Fruit fly (Drosophila melanogaster) whole organism, embryonic: ENCODE measurements around the gene Lmpt.

Experiments
- Adf1 ChIP-seq: fragments of 200-800 bp; sonication (Bioruptor generic); IDR thresholded peaks from 2 replicates; pipeline ENCODE4 v1.3.6; 2022; ENCODE audit warnings: missing biosample characterization, missing genetic modification characterization
- Blimp-1 ChIP-seq: fragments of 200-800 bp; sonication (Bioruptor generic); optimal IDR thresholded peaks from 3 replicates; lab custom pipeline; 2018; ENCODE audit warnings: missing biosample characterization, missing genetic modification characterization, mild to moderate bottlenecking, moderate library complexity, missing genetic modification reagents
- BtbVII ChIP-seq: fragments of 200-800 bp; sonication (Bioruptor generic); optimal IDR thresholded peaks from 3 replicates; lab custom pipeline; 2017; ENCODE audit warnings: missing biosample characterization, mild to moderate bottlenecking, missing genetic modification characterization
- CG11398 ChIP-seq: fragments of 200-800 bp; sonication (Bioruptor generic); optimal IDR thresholded peaks from 2 replicates; lab custom pipeline; 2016; ENCODE audit warnings: missing biosample characterization, missing genetic modification characterization
- CG11504 ChIP-seq: fragments of 200-800 bp; sonication (Bioruptor generic); optimal IDR thresholded peaks from 3 replicates; lab custom pipeline; 2019; ENCODE audit warnings: missing biosample characterization, mild to moderate bottlenecking, missing genetic modification characterization, moderate library complexity
- CG12769 ChIP-seq: fragments of 200-800 bp; sonication (Bioruptor generic); optimal IDR thresholded peaks from 2 replicates; lab custom pipeline; 2019; ENCODE audit warnings: missing biosample characterization, mild to moderate bottlenecking, missing genetic modification characterization, moderate library complexity
- CG15601 ChIP-seq: fragments of 200-800 bp; sonication (Bioruptor generic); optimal IDR thresholded peaks from 3 replicates; lab custom pipeline; 2019; ENCODE audit warnings: missing biosample characterization, mild to moderate bottlenecking, missing genetic modification characterization, moderate library complexity
- CG15696 ChIP-seq: fragments of 200-800 bp; sonication (Bioruptor generic); optimal IDR thresholded peaks from 2 replicates; lab custom pipeline; 2019; ENCODE audit warnings: missing biosample characterization, mild to moderate bottlenecking, missing genetic modification characterization, moderate library complexity
- CG17912 ChIP-seq: fragments of 200-800 bp; sonication (Bioruptor generic); optimal IDR thresholded peaks from 2 replicates; lab custom pipeline; 2018; ENCODE audit warnings: missing biosample characterization, mild to moderate bottlenecking, missing genetic modification characterization
- CG2199 ChIP-seq: fragments of 200-800 bp; sonication (Bioruptor generic); IDR thresholded peaks from 3 replicates; pipeline ENCODE4 v1.3.6; 2022; ENCODE audit warnings: missing biosample characterization, missing genetic modification characterization
- CG2712 ChIP-seq: fragments of 200-800 bp; optimal IDR thresholded peaks from 3 replicates; lab custom pipeline; 2019; ENCODE audit warnings: missing biosample characterization, mild to moderate bottlenecking, missing genetic modification characterization, moderate library complexity
- CG6813 ChIP-seq: fragments of 200-800 bp; sonication (Bioruptor generic); optimal IDR thresholded peaks from 2 replicates; lab custom pipeline; 2017; ENCODE audit warnings: missing biosample characterization, missing genetic modification characterization, mild to moderate bottlenecking, moderate library complexity, missing genetic modification reagents
- CG8388 ChIP-seq: fragments of 200-800 bp; sonication (Bioruptor generic); optimal IDR thresholded peaks from 2 replicates; lab custom pipeline; 2019; ENCODE audit warnings: missing biosample characterization, mild to moderate bottlenecking, missing genetic modification characterization, moderate library complexity
- E2f2 ChIP-seq: fragments of 200-800 bp; sonication (Bioruptor generic); IDR thresholded peaks from 2 replicates; pipeline ENCODE4 v1.3.6; 2022; ENCODE audit warnings: missing biosample characterization, missing genetic modification characterization
- GATAe ChIP-seq: fragments of 200-800 bp; sonication (Bioruptor generic); conservative IDR thresholded peaks from 2 replicates; pipeline ENCODE4 v1.3.6; 2022; ENCODE audit warnings: missing biosample characterization, missing genetic modification characterization
- Hmr ChIP-seq: fragments of 200-800 bp; sonication (Bioruptor generic); optimal IDR thresholded peaks from 3 replicates; lab custom pipeline; 2017; ENCODE audit warnings: mild to moderate bottlenecking, missing biosample characterization, missing genetic modification reagents, missing genetic modification characterization
- Hr39 ChIP-seq: fragments of >200 bp; optimal IDR thresholded peaks from 2 replicates; lab custom pipeline; 2017
- Hr78 ChIP-seq, 2 experiments: fragments of 200-800 bp in 1 of 2; fragments of >200 bp in 1 of 2; sonication (Bioruptor generic) in 1 of 2; optimal IDR thresholded peaks; 2 replicates each; lab custom pipeline; 2017 to 2019; ENCODE audit warnings: missing biosample characterization in 2 of 2, missing genetic modification characterization in 2 of 2, mild to moderate bottlenecking in 1 of 2, moderate library complexity in 1 of 2
- Med ChIP-seq: fragments of 200-800 bp; sonication (Bioruptor generic); peaks from one replicate; lab custom pipeline; 2016; ENCODE audit warnings: missing biosample characterization, missing genetic modification characterization, mild to moderate bottlenecking, inconsistent platforms, moderate library complexity
- NK7.1 ChIP-seq: fragments of 200-800 bp; sonication (Bioruptor generic); optimal IDR thresholded peaks from 3 replicates; lab custom pipeline; 2016; ENCODE audit warnings: missing biosample characterization, missing genetic modification characterization
- Pdp1 ChIP-seq, 2 experiments: fragments of 200-800 bp; sonication (Bioruptor generic); optimal IDR thresholded peaks; 3 replicates each; lab custom pipeline; 2016; ENCODE audit warnings: missing biosample characterization in 2 of 2, missing genetic modification characterization in 2 of 2, mild to moderate bottlenecking in 1 of 2, moderate library complexity in 1 of 2
- TFAM ChIP-seq: fragments of 200-800 bp; sonication (Bioruptor generic); optimal IDR thresholded peaks from 2 replicates; lab custom pipeline; 2017; ENCODE audit warnings: missing biosample characterization, missing genetic modification characterization, inconsistent platforms
- Vsx1 ChIP-seq: fragments of 200-800 bp; sonication (Bioruptor generic); optimal IDR thresholded peaks from 2 replicates; lab custom pipeline; 2017; ENCODE audit warnings: missing biosample characterization, mild to moderate bottlenecking, missing genetic modification characterization, missing genetic modification reagents
- bowl ChIP-seq: fragments of 200-800 bp; sonication (Bioruptor generic); IDR thresholded peaks from 2 replicates; pipeline ENCODE4 v1.3.6; 2022; ENCODE audit warnings: missing biosample characterization, missing genetic modification characterization
- chinmo ChIP-seq: fragments of 200-800 bp; sonication (Bioruptor generic); IDR thresholded peaks from 4 replicates; pipeline ENCODE4 v1.3.6; 2022; ENCODE audit warnings: missing biosample characterization, missing genetic modification characterization; ENCODE audit not compliant: partially characterized antibody
- chm ChIP-seq: fragments of 200-800 bp; sonication (Bioruptor generic); IDR thresholded peaks from 2 replicates; pipeline ENCODE4 v1.3.6; 2022; ENCODE audit warnings: missing biosample characterization, missing genetic modification characterization
- ci ChIP-seq: fragments of 200-800 bp; sonication (Bioruptor generic); IDR thresholded peaks from 3 replicates; pipeline ENCODE4 v1.3.6; 2022; ENCODE audit warnings: missing biosample characterization, missing genetic modification characterization
- dpn ChIP-seq, 2 experiments: fragments of 200-800 bp; sonication (Bioruptor generic); optimal IDR thresholded peaks; 3 replicates each; lab custom pipeline; 2016; ENCODE audit warnings: missing biosample characterization in 2 of 2, missing genetic modification characterization in 2 of 2
- eve ChIP-seq, 2 experiments: fragments of >200 bp; optimal IDR thresholded peaks; 2 replicates each; lab custom pipeline; 2017; ENCODE audit warnings: missing biosample characterization in 2 of 2, missing genetic modification characterization in 2 of 2
- exex ChIP-seq: fragments of 200-800 bp; sonication (Bioruptor generic); optimal IDR thresholded peaks from 4 replicates; lab custom pipeline; 2018; ENCODE audit warnings: missing biosample characterization, mild to moderate bottlenecking, missing genetic modification characterization, moderate library complexity
- gem ChIP-seq: fragments of 200-800 bp; sonication (Bioruptor generic); optimal IDR thresholded peaks from 2 replicates; lab custom pipeline; 2019; ENCODE audit warnings: missing biosample characterization, mild to moderate bottlenecking, missing genetic modification characterization, moderate library complexity
- grn ChIP-seq: fragments of 200-800 bp; sonication (Bioruptor generic); optimal IDR thresholded peaks from 3 replicates; lab custom pipeline; 2017; ENCODE audit warnings: missing biosample characterization, missing genetic modification characterization
- klu ChIP-seq: fragments of 200-800 bp; sonication (Bioruptor generic); IDR thresholded peaks from 2 replicates; pipeline ENCODE4 v1.3.6; 2022; ENCODE audit warnings: missing biosample characterization, missing genetic modification characterization
- maf-S ChIP-seq: fragments of 200-800 bp; sonication (Bioruptor generic); optimal IDR thresholded peaks from 2 replicates; lab custom pipeline; 2016; ENCODE audit warnings: missing biosample characterization, missing genetic modification characterization
- oc ChIP-seq: fragments of 200-800 bp; sonication (Bioruptor generic); optimal IDR thresholded peaks from 2 replicates; lab custom pipeline; 2018; ENCODE audit warnings: missing biosample characterization, mild to moderate bottlenecking, missing genetic modification characterization, moderate library complexity
- otp ChIP-seq: fragments of 200-800 bp; sonication (Bioruptor generic); IDR thresholded peaks from 3 replicates; pipeline ENCODE4, ENCODE4 v1.3.6; 2022; ENCODE audit warnings: missing biosample characterization, missing genetic modification characterization
- p53 ChIP-seq: fragments of 200-800 bp; sonication (Bioruptor generic); optimal IDR thresholded peaks from 2 replicates; lab custom pipeline; 2016; ENCODE audit warnings: missing biosample characterization, missing genetic modification characterization
- pan ChIP-seq, 4 experiments: fragments of >200 bp in 3 of 4; fragments of 200-800 bp in 1 of 4; sonication (Bioruptor generic) in 1 of 4; optimal IDR thresholded peaks in 3 of 4; IDR thresholded peaks in 1 of 4; 2 replicates each; pipeline versions ENCODE4 v1.3.6 to Lab custom; 2017 to 2022; ENCODE audit warnings: missing biosample characterization in 2 of 4, missing genetic modification characterization in 2 of 4, mixed read lengths in 1 of 4
- prd ChIP-seq, 3 experiments: fragments of >200 bp in 2 of 3; fragments of 200-800 bp in 1 of 3; sonication (Bioruptor generic) in 1 of 3; optimal IDR thresholded peaks in 2 of 3; IDR thresholded peaks in 1 of 3; 2 replicates in 2 of 3; 3 replicates in 1 of 3; pipeline versions ENCODE4 v1.3.6 to Lab custom; 2017 to 2022; ENCODE audit warnings: missing biosample characterization in 1 of 3, missing genetic modification characterization in 1 of 3
- run ChIP-seq: fragments of 200-800 bp; sonication (Bioruptor generic); optimal IDR thresholded peaks from 3 replicates; lab custom pipeline; 2018; ENCODE audit warnings: missing biosample characterization, mild to moderate bottlenecking, missing genetic modification characterization
- sens ChIP-seq: fragments of 200-800 bp; sonication (Bioruptor generic); peaks from one replicate; lab custom pipeline; 2016; ENCODE audit warnings: missing biosample characterization, missing genetic modification characterization
- sima ChIP-seq: fragments of 200-800 bp; sonication (Bioruptor generic); optimal IDR thresholded peaks from 2 replicates; lab custom pipeline; 2016; ENCODE audit warnings: missing biosample characterization, missing genetic modification characterization
- slbo ChIP-seq: fragments of 200-800 bp; sonication (Bioruptor generic); IDR thresholded peaks from 2 replicates; pipeline ENCODE4 v1.3.6; 2022; ENCODE audit warnings: missing biosample characterization, missing genetic modification characterization
- tna ChIP-seq: fragments of 200-800 bp; sonication (Bioruptor generic); IDR thresholded peaks from 2 replicates; pipeline ENCODE4 v1.3.6; 2022; ENCODE audit warnings: missing biosample characterization, missing genetic modification characterization; ENCODE audit not compliant: partially characterized antibody
- yki ChIP-seq: fragments of >200 bp; optimal IDR thresholded peaks from 3 replicates; lab custom pipeline; 2018
- zfh1 ChIP-seq: fragments of 200-800 bp; sonication (Bioruptor generic); IDR thresholded peaks from 3 replicates; pipeline ENCODE4 v1.3.6; 2022; ENCODE audit warnings: missing biosample characterization, missing genetic modification characterization

Lmpt gene

dm6 chr3L:16957534-16958396, 92.7 kb downstream of the Lmpt start, which contains the start of gene Cpr73D:
Gene Cpr73D (minus strand): TSS chr3L:16957689.
- TF ChIP-seq sens: peak; percentile 70
- no peak for TF ChIP-seq CG17912 (GFP tag; lab: Kevin White, UChicago)
- TF ChIP-seq CG2199 (GFP tag; lab: Robert Waterston, UW): peak; percentile 92; the same call in 2 of the 3 replicates
- peak in 1 of 2 experiments; percentile 10 for TF ChIP-seq Hr78 (GFP tag; optimal IDR thresholded peaks at IDR 0.05; lab: Kevin White, UChicago)
- 0 out of 3 replicates have a peak, but pooled peaks have one; percentile 36 for TF ChIP-seq ci (GFP tag; lab: Robert Waterston, UW)
- TF ChIP-seq sima (GFP tag; lab: Kevin White, UChicago): no peak
- no peak for TF ChIP-seq CG11398
- no peak for TF ChIP-seq CG15601 (tag; lab: Kevin White, UChicago)
- TF ChIP-seq gem: peak; percentile 55
- no peak for TF ChIP-seq prd (optimal IDR thresholded peaks at IDR 0.05; lab: Kevin White, UChicago)
- peak; percentile 30; the same call in 1 of the 3 replicates for TF ChIP-seq prd (GFP tag; IDR thresholded peaks at IDR 0.05; lab: Robert Waterston, UW)
- no peak for TF ChIP-seq p53
- no peak for TF ChIP-seq CG11504
- peak; percentile 16 for TF ChIP-seq grn (GFP tag; lab: Kevin White, UChicago)
- no peak for TF ChIP-seq CG15696 (tag; lab: Kevin White, UChicago)
- 0 out of 4 replicates have a peak, but pooled peaks have one; percentile 1 for TF ChIP-seq chinmo (GFP tag; lab: Robert Waterston, UW)
- TF ChIP-seq tna (GFP tag; lab: Robert Waterston, UW): no peak
- peak; percentile 69 for TF ChIP-seq Med
- TF ChIP-seq exex (tag; lab: Kevin White, UChicago): peak; percentile 68
- TF ChIP-seq dpn (GFP tag; optimal IDR thresholded peaks at IDR 0.05; lab: Kevin White, UChicago): no peak
- peak in 1 of 2 experiments; percentile 70 for TF ChIP-seq eve (GFP tag; optimal IDR thresholded peaks at IDR 0.05; lab: Kevin White, UChicago)
- TF ChIP-seq Hmr: no peak
- 0 out of 2 replicates have a peak, but pooled peaks have one; percentile 4 for TF ChIP-seq Adf1
- no peak for TF ChIP-seq yki (lab: Kevin White, UChicago)
- TF ChIP-seq TFAM (GFP tag; lab: Kevin White, UChicago): no peak
- TF ChIP-seq Hr39 (lab: Kevin White, UChicago): no peak
- no peak for TF ChIP-seq pan (optimal IDR thresholded peaks at IDR 0.05; lab: Kevin White, UChicago)
- peak in 1 of 2 experiments; percentile 7 for TF ChIP-seq pan (GFP tag; optimal IDR thresholded peaks at IDR 0.05 in 1 of 2, IDR thresholded peaks at IDR 0.05 in 1 of 2)
- peak in 1 of 2 experiments; percentile 91 for TF ChIP-seq Pdp1 (GFP tag; optimal IDR thresholded peaks at IDR 0.05; lab: Kevin White, UChicago)
- TF ChIP-seq Vsx1 (GFP tag; lab: Kevin White, UChicago): peak; percentile 57
- no peak for TF ChIP-seq CG8388 (GFP tag; lab: Kevin White, UChicago)
- TF ChIP-seq run: no peak
- 0 out of 2 replicates have a peak, but pooled peaks have one; percentile 15 for TF ChIP-seq chm (GFP tag; lab: Robert Waterston, UW)

dm6 chr3L:16958397-16959080, 93.4 kb downstream of the Lmpt start:
- TF ChIP-seq slbo (GFP tag; lab: Robert Waterston, UW) (0 out of 2 replicates have a peak, but pooled peaks have one; percentile 5), zfh1 (GFP tag; lab: Robert Waterston, UW) (no peak), klu (no peak), CG12769 (tag; lab: Kevin White, UChicago) (peak; percentile 92), bowl (GFP tag; lab: Robert Waterston, UW) (0 out of 2 replicates have a peak, but pooled peaks have one; percentile 31), CG2712 (tag; lab: Kevin White, UChicago) (no peak), CG6813 (GFP tag; lab: Kevin White, UChicago) (no peak), GATAe (GFP tag; lab: Robert Waterston, UW) (peak; percentile 52; the same call in 1 of the 2 replicates), NK7.1 (no peak), E2f2 (GFP tag; lab: Robert Waterston, UW) (no peak), Blimp-1 (GFP tag; lab: Kevin White, UChicago) (no peak), otp (GFP tag; lab: Robert Waterston, UW) (no peak), maf-S (GFP tag; lab: Kevin White, UChicago) (no peak), BtbVII (peak; percentile 45), oc (no peak), pan (optimal IDR thresholded peaks at IDR 0.05; lab: Kevin White, UChicago) (no peak), pan (GFP tag; optimal IDR thresholded peaks at IDR 0.05 in 1 of 2, IDR thresholded peaks at IDR 0.05 in 1 of 2) (no peak)
